Fruit fly (Drosophila melanogaster) whole organism, embryonic: ENCODE results near the gene Pvf3.
A peak's percentile ranks its signal among the peaks of the same experiment; 100 is the strongest.

ENCODE experiments used
- Ada2b ChIP-seq: fragments of 200-800 bp; sonication (Bioruptor generic); IDR thresholded peaks from 2 replicates; pipeline ENCODE4 v1.3.6; 2022; ENCODE audit warnings: missing biosample characterization, missing genetic modification characterization
- Blimp-1 ChIP-seq: fragments of 200-800 bp; sonication (Bioruptor generic); optimal IDR thresholded peaks from 3 replicates; lab custom pipeline; 2018; ENCODE audit warnings: missing biosample characterization, missing genetic modification characterization, mild to moderate bottlenecking, moderate library complexity, missing genetic modification reagents
- CG10321 ChIP-seq: fragments of 200-800 bp; sonication (Bioruptor generic); IDR thresholded peaks from 2 replicates; pipeline ENCODE4 v1.3.6; 2022; ENCODE audit warnings: missing biosample characterization, missing genetic modification characterization
- CG11504 ChIP-seq: fragments of 200-800 bp; sonication (Bioruptor generic); optimal IDR thresholded peaks from 3 replicates; lab custom pipeline; 2019; ENCODE audit warnings: missing biosample characterization, mild to moderate bottlenecking, missing genetic modification characterization, moderate library complexity
- CG13123 ChIP-seq: fragments of 200-800 bp; sonication (Bioruptor generic); optimal IDR thresholded peaks from 2 replicates; lab custom pipeline; 2016; ENCODE audit warnings: missing biosample characterization, missing genetic modification characterization
- CG14667 ChIP-seq: fragments of 200-800 bp; sonication (Bioruptor generic); IDR thresholded peaks from 2 replicates; pipeline ENCODE4 v1.3.6; 2022; ENCODE audit warnings: missing biosample characterization, missing genetic modification characterization
- CG18599 ChIP-seq: fragments of 200-800 bp; sonication (Bioruptor generic); optimal IDR thresholded peaks from 3 replicates; lab custom pipeline; 2017; ENCODE audit warnings: missing biosample characterization, missing genetic modification characterization, mild to moderate bottlenecking, moderate library complexity, missing genetic modification reagents
- CG2678 ChIP-seq: fragments of 200-800 bp; sonication (Bioruptor generic); optimal IDR thresholded peaks from 3 replicates; lab custom pipeline; 2019; ENCODE audit warnings: missing biosample characterization, mild to moderate bottlenecking, missing genetic modification characterization, moderate library complexity
- CG30020 ChIP-seq: fragments of 200-800 bp; optimal IDR thresholded peaks from 2 replicates; lab custom pipeline; 2019; ENCODE audit warnings: missing biosample characterization, mild to moderate bottlenecking, missing genetic modification characterization, moderate library complexity
- CG32767 ChIP-seq: fragments of 200-800 bp; sonication (Bioruptor generic); IDR thresholded peaks from 2 replicates; pipeline ENCODE4 v1.3.6; 2022; ENCODE audit warnings: missing biosample characterization, missing genetic modification characterization
- CG7372 ChIP-seq: fragments of 200-800 bp; sonication (Bioruptor generic); IDR thresholded peaks from 2 replicates; pipeline ENCODE4 v1.3.6; 2022; ENCODE audit warnings: missing biosample characterization, missing genetic modification characterization
- CG7839 ChIP-seq: fragments of 200-800 bp; sonication (Bioruptor generic); optimal IDR thresholded peaks from 3 replicates; lab custom pipeline; 2018; ENCODE audit warnings: missing biosample characterization, mild to moderate bottlenecking, missing genetic modification characterization, moderate library complexity
- D19A ChIP-seq: fragments of 200-800 bp; optimal IDR thresholded peaks from 3 replicates; lab custom pipeline; 2019; ENCODE audit warnings: missing biosample characterization, mild to moderate bottlenecking, missing genetic modification characterization, moderate library complexity
- Dad ChIP-seq: fragments of 200-800 bp; sonication (Bioruptor generic); optimal IDR thresholded peaks from 3 replicates; lab custom pipeline; 2016; ENCODE audit warnings: missing biosample characterization, missing genetic modification characterization
- Dref ChIP-seq: fragments of 200-800 bp; sonication (Bioruptor generic); IDR thresholded peaks from 2 replicates; pipeline ENCODE4 v1.3.6; 2022; ENCODE audit warnings: missing biosample characterization, missing genetic modification characterization
- Ets65A ChIP-seq: fragments of 200-800 bp; sonication (Bioruptor generic); peaks from one replicate; lab custom pipeline; 2016; ENCODE audit warnings: missing biosample characterization, missing genetic modification characterization
- HHEX ChIP-seq: fragments of 200-800 bp; sonication (Bioruptor generic); optimal IDR thresholded peaks from 3 replicates; lab custom pipeline; 2017; ENCODE audit warnings: missing biosample characterization, mild to moderate bottlenecking, missing genetic modification characterization, missing genetic modification reagents
- Hey ChIP-seq: fragments of 200-800 bp; sonication (Bioruptor generic); optimal IDR thresholded peaks from 3 replicates; lab custom pipeline; 2018; ENCODE audit warnings: missing biosample characterization, mild to moderate bottlenecking, missing genetic modification characterization
- Hr51 ChIP-seq, 2 experiments: fragments of 200-800 bp; sonication (Bioruptor generic); optimal IDR thresholded peaks; 2 replicates in 1 of 2; 3 replicates in 1 of 2; lab custom pipeline; 2016 to 2018; ENCODE audit warnings: missing biosample characterization in 2 of 2, missing genetic modification characterization in 2 of 2, mild to moderate bottlenecking in 1 of 2, moderate library complexity in 1 of 2
- Hr78 ChIP-seq, 2 experiments: fragments of 200-800 bp in 1 of 2; fragments of >200 bp in 1 of 2; sonication (Bioruptor generic) in 1 of 2; optimal IDR thresholded peaks; 2 replicates each; lab custom pipeline; 2017 to 2019; ENCODE audit warnings: missing biosample characterization in 2 of 2, missing genetic modification characterization in 2 of 2, mild to moderate bottlenecking in 1 of 2, moderate library complexity in 1 of 2
- Med ChIP-seq: fragments of 200-800 bp; sonication (Bioruptor generic); peaks from one replicate; lab custom pipeline; 2016; ENCODE audit warnings: missing biosample characterization, missing genetic modification characterization, mild to moderate bottlenecking, inconsistent platforms, moderate library complexity
- Oli ChIP-seq: fragments of 200-800 bp; sonication (Bioruptor generic); optimal IDR thresholded peaks from 2 replicates; lab custom pipeline; 2018; ENCODE audit warnings: missing biosample characterization, mild to moderate bottlenecking, missing genetic modification characterization, moderate library complexity
- Pdp1 ChIP-seq, 2 experiments: fragments of 200-800 bp; sonication (Bioruptor generic); optimal IDR thresholded peaks; 3 replicates each; lab custom pipeline; 2016; ENCODE audit warnings: missing biosample characterization in 2 of 2, missing genetic modification characterization in 2 of 2, mild to moderate bottlenecking in 1 of 2, moderate library complexity in 1 of 2
- Tbp ChIP-seq: fragments of >200 bp; optimal IDR thresholded peaks from 2 replicates; lab custom pipeline; 2018; ENCODE audit warnings: missing biosample characterization, missing genetic modification characterization
- bab2 ChIP-seq: fragments of 200-800 bp; sonication (Bioruptor generic); optimal IDR thresholded peaks from 2 replicates; lab custom pipeline; 2016; ENCODE audit warnings: missing biosample characterization, missing genetic modification characterization
- bsh ChIP-seq, 2 experiments: fragments of 200-800 bp; sonication (Bioruptor generic); optimal IDR thresholded peaks; 2 replicates each; lab custom pipeline; 2017 to 2018; ENCODE audit warnings: mild to moderate bottlenecking in 2 of 2, missing biosample characterization in 2 of 2, missing genetic modification characterization in 2 of 2, moderate library complexity in 1 of 2
- dmrt99B ChIP-seq: fragments of 200-800 bp; sonication (Bioruptor generic); optimal IDR thresholded peaks from 2 replicates; lab custom pipeline; 2018; ENCODE audit warnings: missing biosample characterization, mild to moderate bottlenecking, missing genetic modification characterization, moderate library complexity
- eve ChIP-seq, 2 experiments: fragments of >200 bp; optimal IDR thresholded peaks; 2 replicates each; lab custom pipeline; 2017; ENCODE audit warnings: missing biosample characterization in 2 of 2, missing genetic modification characterization in 2 of 2
- gem ChIP-seq: fragments of 200-800 bp; sonication (Bioruptor generic); optimal IDR thresholded peaks from 2 replicates; lab custom pipeline; 2019; ENCODE audit warnings: missing biosample characterization, mild to moderate bottlenecking, missing genetic modification characterization, moderate library complexity
- grau ChIP-seq: fragments of 200-800 bp; optimal IDR thresholded peaks from 3 replicates; lab custom pipeline; 2019; ENCODE audit warnings: missing biosample characterization, mild to moderate bottlenecking, missing genetic modification characterization, moderate library complexity
- lab ChIP-seq: fragments of 200-800 bp; sonication (Bioruptor generic); optimal IDR thresholded peaks from 3 replicates; lab custom pipeline; 2017; ENCODE audit warnings: missing biosample characterization, missing genetic modification characterization, mild to moderate bottlenecking, moderate library complexity, missing genetic modification reagents
- nerfin-1 ChIP-seq: fragments of 200-800 bp; sonication (Bioruptor generic); optimal IDR thresholded peaks from 3 replicates; lab custom pipeline; 2019; ENCODE audit warnings: missing biosample characterization, mild to moderate bottlenecking, missing genetic modification characterization, moderate library complexity
- onecut ChIP-seq: fragments of 200-800 bp; sonication (Bioruptor generic); IDR thresholded peaks from 2 replicates; pipeline ENCODE4 v1.3.6; 2022; ENCODE audit warnings: missing biosample characterization, missing genetic modification characterization
- pan ChIP-seq, 4 experiments: fragments of >200 bp in 3 of 4; fragments of 200-800 bp in 1 of 4; sonication (Bioruptor generic) in 1 of 4; optimal IDR thresholded peaks in 3 of 4; IDR thresholded peaks in 1 of 4; 2 replicates each; pipeline versions ENCODE4 v1.3.6 to Lab custom; 2017 to 2022; ENCODE audit warnings: missing biosample characterization in 2 of 4, missing genetic modification characterization in 2 of 4, mixed read lengths in 1 of 4
- ro ChIP-seq: fragments of 200-800 bp; sonication (Bioruptor generic); IDR thresholded peaks from 2 replicates; pipeline ENCODE4 v1.3.6; 2022; ENCODE audit warnings: missing biosample characterization, missing genetic modification characterization
- row ChIP-seq: fragments of 200-800 bp; sonication (Bioruptor generic); IDR thresholded peaks from 3 replicates; pipeline ENCODE4 v1.3.6; 2022; ENCODE audit warnings: missing biosample characterization, missing genetic modification characterization
- sna ChIP-seq: fragments of 200-800 bp; sonication (Bioruptor generic); IDR thresholded peaks from 2 replicates; pipeline ENCODE4 v1.3.6; 2022; ENCODE audit warnings: missing biosample characterization, missing genetic modification characterization; ENCODE audit not compliant: partially characterized antibody
- vfl ChIP-seq: fragments of 200-800 bp; sonication (Bioruptor generic); optimal IDR thresholded peaks from 2 replicates; lab custom pipeline; 2016; ENCODE audit warnings: missing biosample characterization, missing genetic modification characterization
- zfh2 ChIP-seq: fragments of 200-800 bp; sonication (Bioruptor generic); optimal IDR thresholded peaks from 2 replicates; lab custom pipeline; 2016; ENCODE audit warnings: missing biosample characterization, missing genetic modification characterization

Gene Pvf3

DNA sequence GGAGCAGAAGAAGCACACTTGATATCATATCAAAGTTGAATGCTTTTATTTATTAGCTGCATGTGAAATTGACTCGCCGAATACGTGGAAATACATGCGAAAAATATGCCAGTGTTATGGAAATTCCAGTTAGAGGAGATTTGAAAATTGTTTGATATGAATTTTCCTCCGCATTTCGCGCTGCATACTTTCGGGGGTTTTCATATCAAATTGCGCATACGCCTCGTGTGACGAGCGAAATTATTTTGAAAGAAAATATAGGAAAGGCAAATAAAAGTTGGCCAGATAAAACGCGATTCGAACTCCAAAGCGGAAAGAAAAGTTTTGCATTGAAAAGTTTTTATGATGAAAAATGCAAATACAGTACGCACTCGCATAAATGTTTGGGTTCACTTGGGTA lies 47.2 kb downstream of the Pvf3 start (continued):
- TF ChIP-seq Tbp (no peak), Dref (GFP tag; lab: Robert Waterston, UW) (no peak), CG32767 (GFP tag; lab: Robert Waterston, UW) (no peak), pan (optimal IDR thresholded peaks at IDR 0.05; lab: Kevin White, UChicago) (no peak), pan (GFP tag; optimal IDR thresholded peaks at IDR 0.05 in 1 of 2, IDR thresholded peaks at IDR 0.05 in 1 of 2) (no peak), bab2 (GFP tag; lab: Kevin White, UChicago) (no peak), eve (GFP tag; optimal IDR thresholded peaks at IDR 0.05; lab: Kevin White, UChicago) (peak in 1 of 2 experiments; percentile 3), CG13123 (GFP tag; lab: Kevin White, UChicago) (no peak), Dad (GFP tag; lab: Kevin White, UChicago) (no peak), sna (GFP tag; lab: Robert Waterston, UW) (no peak), CG14667 (GFP tag; lab: Robert Waterston, UW) (no peak), CG7372 (GFP tag; lab: Robert Waterston, UW) (peak; percentile 94)

DNA sequence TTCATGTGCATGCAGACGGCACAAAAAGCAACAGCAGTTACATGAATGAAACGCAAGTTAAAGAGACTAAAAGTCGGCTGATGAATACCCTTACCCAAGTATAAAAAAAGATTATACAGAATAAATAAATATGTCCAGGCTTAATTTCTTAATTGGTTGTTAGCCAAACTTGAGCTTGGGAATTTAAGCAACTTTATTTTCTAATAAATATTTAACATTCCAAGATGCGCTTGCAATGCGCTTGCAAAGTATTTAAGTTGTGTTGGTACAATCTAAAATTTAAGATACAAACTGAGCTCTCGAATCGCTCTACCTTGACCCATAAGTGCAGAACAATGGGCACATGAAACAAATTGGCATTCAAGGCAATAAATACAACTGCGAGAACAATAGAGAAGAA lies 49.6 kb downstream of the Pvf3 start:
- 0 out of 3 replicates have a peak, but pooled peaks have one; percentile 23 for TF ChIP-seq row (GFP tag; lab: Robert Waterston, UW)
- TF ChIP-seq D19A (tag; lab: Kevin White, UChicago) = peak; percentile 59
- TF ChIP-seq zfh2 = no peak
- TF ChIP-seq ro (GFP tag; lab: Robert Waterston, UW) = no peak
- TF ChIP-seq CG30020 (tag; lab: Kevin White, UChicago) = no peak
- peak; percentile 35 for TF ChIP-seq CG2678 (tag; lab: Kevin White, UChicago)
- TF ChIP-seq HHEX = no peak
- TF ChIP-seq onecut (GFP tag; lab: Robert Waterston, UW) = no peak
- no peak for TF ChIP-seq nerfin-1
- peak; percentile 57 for TF ChIP-seq Med (GFP tag; lab: Kevin White, UChicago)
- peak; percentile 32 for TF ChIP-seq grau (tag; lab: Kevin White, UChicago)
- TF ChIP-seq CG7839 = peak; percentile 25
- peak; percentile 10 for TF ChIP-seq CG18599
- TF ChIP-seq bsh (GFP tag; optimal IDR thresholded peaks at IDR 0.05; lab: Kevin White, UChicago) = no peak
- TF ChIP-seq Hr51 (GFP tag; optimal IDR thresholded peaks at IDR 0.05; lab: Kevin White, UChicago) = peak in 1 of 2 experiments; percentile 10
- peak; percentile 8 for TF ChIP-seq lab (GFP tag; lab: Kevin White, UChicago)
- peak; percentile 38 for TF ChIP-seq CG11504 (tag; lab: Kevin White, UChicago)
- peak; percentile 21 for TF ChIP-seq dmrt99B (tag; lab: Kevin White, UChicago)
- peak; percentile 20 for TF ChIP-seq Oli (tag; lab: Kevin White, UChicago)
- TF ChIP-seq Ada2b = 0 out of 2 replicates have a peak, but pooled peaks have one; percentile 6
- TF ChIP-seq Ets65A (GFP tag; lab: Kevin White, UChicago) = peak; percentile 87
- peak; percentile 36 for TF ChIP-seq gem (tag; lab: Kevin White, UChicago)
- TF ChIP-seq, all 482 proteins: peak for 15

DNA sequence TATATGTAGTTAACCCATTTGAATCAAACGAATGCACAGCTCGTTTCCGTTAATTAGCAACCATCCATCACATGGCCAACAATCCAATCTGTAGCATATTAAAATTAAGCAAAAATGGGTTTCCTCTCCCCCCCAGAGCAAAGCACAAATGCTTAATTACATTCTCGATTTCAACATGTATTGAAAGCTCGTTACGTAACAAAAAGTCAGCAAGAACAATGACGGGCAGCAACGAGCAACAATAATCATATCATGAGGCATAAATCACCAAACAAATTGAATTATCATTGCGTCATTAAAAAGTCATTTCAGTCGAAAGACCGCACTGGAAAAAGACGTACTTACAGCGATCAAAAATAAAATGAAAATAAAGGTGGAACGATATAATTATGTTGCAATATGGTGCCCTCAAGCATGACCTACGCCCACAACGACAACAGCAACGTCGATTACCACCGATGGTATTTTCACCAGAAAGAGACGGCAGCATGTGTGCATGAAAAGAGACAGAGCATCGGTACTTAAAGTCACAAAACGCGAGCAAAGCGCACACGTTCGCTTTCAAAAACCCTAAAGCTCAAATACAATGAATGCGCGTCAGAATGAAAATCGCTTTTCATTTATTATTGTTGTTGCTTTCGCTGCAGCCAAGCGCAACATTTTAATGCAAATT lies 51.1 kb downstream of the Pvf3 start:
- TF ChIP-seq vfl (no peak), CG10321 (GFP tag; lab: Robert Waterston, UW) (peak; percentile 60; the same call in 1 of the 2 replicates), Hr78 (GFP tag; optimal IDR thresholded peaks at IDR 0.05; lab: Kevin White, UChicago) (peak in 1 of 2 experiments; percentile 54), Blimp-1 (GFP tag; lab: Kevin White, UChicago) (peak; percentile 15), Hey (tag; lab: Kevin White, UChicago) (no peak), Pdp1 (GFP tag; optimal IDR thresholded peaks at IDR 0.05; lab: Kevin White, UChicago) (peak in 1 of 2 experiments; percentile 92)
